Worm (Caenorhabditis elegans): ENCODE data around the gene bcmo-2.

DNA sequence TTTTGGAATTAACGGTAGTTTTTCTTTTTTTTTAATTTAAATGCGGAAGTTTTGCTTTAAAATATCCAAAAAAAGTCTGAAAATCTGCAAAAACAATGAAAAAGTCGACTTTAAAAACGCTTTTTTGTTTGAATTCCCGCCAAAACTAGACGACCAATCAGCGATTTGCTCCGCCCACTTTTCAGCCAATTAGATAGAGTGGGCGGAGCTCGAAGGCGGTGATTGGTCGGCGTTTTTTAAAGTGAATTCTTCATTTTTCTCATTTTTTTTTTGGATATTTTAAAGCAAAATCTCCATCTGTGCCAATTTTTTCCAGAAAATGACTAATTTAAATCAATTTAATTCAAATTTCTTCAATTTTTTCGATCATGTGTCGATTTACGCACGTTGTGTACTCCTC is 20.6 kb upstream of the bcmo-2 start:
- TF ChIP-seq egl-27 (tag; optimal IDR thresholded peaks at IDR 0.05), result no peak
- no peak for TF ChIP-seq egl-43 (GFP tag; IDR thresholded peaks at IDR 0.05)
- TF ChIP-seq F26F4.8 (GFP tag; conservative IDR thresholded peaks at IDR 0.05), result no peak
- no peak for TF ChIP-seq unc-62 (GFP tag; optimal IDR thresholded peaks at IDR 0.05 in 1 of 2)
- TF ChIP-seq unc-62 (tag; optimal IDR thresholded peaks at IDR 0.05), result no peak
- no peak for TF ChIP-seq Y105C5A.15 (GFP tag; IDR thresholded peaks at IDR 0.05)
- no peak for TF ChIP-seq attf-4 (tag; optimal IDR thresholded peaks at IDR 0.05)
- no peak for TF ChIP-seq mdl-1 (tag; optimal IDR thresholded peaks at IDR 0.05)
- TF ChIP-seq nhr-237 (tag; optimal IDR thresholded peaks at IDR 0.05), result no peak
- TF ChIP-seq lim-7 (GFP tag; IDR thresholded peaks at IDR 0.05), result no peak
